Fruit fly (Drosophila melanogaster): ENCODE results near the gene rdgC.
A peak's percentile ranks its signal among the peaks of the same experiment; 100 is the strongest.

Gene rdgC

dm6 chr3L:20299110-20299509, 51.2 kb downstream of the rdgC start, which contains the start of gene SCCRO4:
SCCRO4 (plus strand) TSS chr3L:20299410.
- TF ChIP-seq CG12605 (GFP tag; IDR thresholded peaks at IDR 0.05) (no peak), D1 (tag; optimal IDR thresholded peaks at IDR 0.05) (no peak)

DNA sequence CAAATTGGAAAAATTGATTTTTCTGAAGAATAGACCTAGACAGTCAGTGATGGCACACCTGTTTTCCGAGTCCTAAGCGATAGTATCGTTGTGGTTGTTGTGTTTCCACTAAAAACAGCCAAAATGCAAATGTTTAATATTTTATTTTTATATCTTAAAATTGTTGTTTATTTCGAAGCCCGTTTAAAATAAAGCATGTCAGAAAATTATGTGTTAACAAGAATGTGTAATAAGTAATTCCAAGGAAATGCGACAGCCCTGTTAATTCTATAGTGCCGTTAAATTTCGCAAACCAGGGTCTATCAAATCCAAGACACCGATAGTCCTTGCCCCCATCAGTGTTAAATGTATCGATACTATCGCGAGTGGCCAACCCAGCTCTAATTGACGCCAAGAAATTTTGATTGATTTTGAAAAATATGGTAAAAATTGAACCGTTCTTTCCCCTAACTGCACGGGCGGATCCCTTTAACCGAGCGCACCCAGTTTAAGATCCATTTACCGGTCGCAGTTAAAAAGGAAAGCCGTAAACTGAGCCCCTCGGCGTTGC, 54.3 kb downstream of the rdgC start, which contains the start of gene Pex23:
Gene Pex23, minus strand, starts transcription at position 61 of the 550 bp plus-strand sequence.
- TF ChIP-seq CG12605 (GFP tag; IDR thresholded peaks at IDR 0.05) = peak; percentile 7; the same call in 1 of the 2 replicates
- peak; percentile 68 for TF ChIP-seq Ets98B (GFP tag; IDR thresholded peaks at IDR 0.05)
- peak; percentile 33 for TF ChIP-seq CG34367 (tag; optimal IDR thresholded peaks at IDR 0.05)
- TF ChIP-seq CG8301 (tag; optimal IDR thresholded peaks at IDR 0.05) = no peak
- peak; percentile 62 for TF ChIP-seq rn (GFP tag; IDR thresholded peaks at IDR 0.05)
- TF ChIP-seq Pif1B (GFP tag; optimal IDR thresholded peaks at IDR 0.05) = no peak
- peak; percentile 66 for TF ChIP-seq CG15710 (tag; optimal IDR thresholded peaks at IDR 0.05)
- peak; percentile 83 for TF ChIP-seq CG4496 (GFP tag; IDR thresholded peaks at IDR 0.05)
- peak; percentile 51; the same call in 1 of the 2 replicates for TF ChIP-seq CG10348 (GFP tag; IDR thresholded peaks at IDR 0.05)
- no peak for TF ChIP-seq EcR (GFP tag; optimal IDR thresholded peaks at IDR 0.05)
- TF ChIP-seq CG32121 (GFP tag; IDR thresholded peaks at IDR 0.05) = peak; percentile 49; the same call in 1 of the 2 replicates
- TF ChIP-seq CG17806 (tag; optimal IDR thresholded peaks at IDR 0.05) = peak; percentile 49
- TF ChIP-seq CG9948 (tag; optimal IDR thresholded peaks at IDR 0.05) = peak; percentile 44
- no peak for TF ChIP-seq CG13204 (GFP tag; optimal IDR thresholded peaks at IDR 0.05)
- TF ChIP-seq D1 (tag; optimal IDR thresholded peaks at IDR 0.05) = no peak
- TF ChIP-seq CG14655 (GFP tag; optimal IDR thresholded peaks at IDR 0.05) = no peak
- TF ChIP-seq CG8159 (tag; optimal IDR thresholded peaks at IDR 0.05) = peak; percentile 55
- TF ChIP-seq fd96Ca (GFP tag; IDR thresholded peaks at IDR 0.05) = peak; percentile 78
- peak; percentile 59 for TF ChIP-seq Snoo (tag; optimal IDR thresholded peaks at IDR 0.05)
- no peak for TF ChIP-seq gl (tag; optimal IDR thresholded peaks at IDR 0.05)
- no peak for TF ChIP-seq Pif1A (GFP tag; optimal IDR thresholded peaks at IDR 0.05)

dm6 chr3L:20306142-20306541, 58.3 kb downstream of the rdgC start, which contains the start of gene CG32225:
CG32225 (minus strand) TSS chr3L:20306283.
- TF ChIP-seq CG4496 (GFP tag; IDR thresholded peaks at IDR 0.05) (peak; percentile 37; the same call in 1 of the 3 replicates), CG14655 (GFP tag; optimal IDR thresholded peaks at IDR 0.05) (no peak)

DNA sequence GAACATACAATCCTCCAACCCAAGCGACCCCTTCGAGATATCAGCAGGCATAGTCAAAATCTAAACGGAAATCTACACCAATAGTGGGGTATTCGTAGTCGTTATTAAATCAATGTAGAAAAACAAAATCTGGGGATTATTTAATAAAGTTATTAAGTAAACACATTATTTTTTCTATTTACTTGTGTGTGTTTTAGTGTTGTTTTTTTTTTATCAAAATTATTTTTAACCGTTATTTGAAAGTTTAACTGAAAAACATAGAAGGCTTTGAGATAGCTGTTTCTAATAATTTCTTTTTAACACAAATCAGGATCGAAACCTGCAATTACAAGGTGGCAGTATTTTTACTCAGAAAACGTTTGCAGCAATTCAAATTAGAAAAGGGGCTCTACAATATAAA, 61.5 kb downstream of the rdgC start, which contains the start of gene polo:
Gene polo, plus strand, starts transcription at position 301 of the 400 bp plus-strand sequence.
- TF ChIP-seq Ets98B (GFP tag; IDR thresholded peaks at IDR 0.05) (no peak), CG10348 (GFP tag; IDR thresholded peaks at IDR 0.05) (no peak), CG34367 (tag; optimal IDR thresholded peaks at IDR 0.05) (no peak), CG15710 (tag; optimal IDR thresholded peaks at IDR 0.05) (no peak), rn (GFP tag; IDR thresholded peaks at IDR 0.05) (no peak), EcR (GFP tag; optimal IDR thresholded peaks at IDR 0.05) (no peak), CG13204 (GFP tag; optimal IDR thresholded peaks at IDR 0.05) (no peak)

dm6 chr3L:20309758-20310733, 62.2 kb downstream of the rdgC start:
- no peak for TF ChIP-seq CG14655 (GFP tag; optimal IDR thresholded peaks at IDR 0.05)
- no peak for TF ChIP-seq CG34367 (tag; optimal IDR thresholded peaks at IDR 0.05)
- no peak for TF ChIP-seq EcR (GFP tag; optimal IDR thresholded peaks at IDR 0.05)
- TF ChIP-seq Ets98B (GFP tag; IDR thresholded peaks at IDR 0.05) = no peak
- TF ChIP-seq CG15710 (tag; optimal IDR thresholded peaks at IDR 0.05) = no peak
- TF ChIP-seq CG17806 (tag; optimal IDR thresholded peaks at IDR 0.05) = no peak
- no peak for TF ChIP-seq CG8301 (tag; optimal IDR thresholded peaks at IDR 0.05)
- no peak for TF ChIP-seq D1 (tag; optimal IDR thresholded peaks at IDR 0.05)
- TF ChIP-seq Pif1A (GFP tag; optimal IDR thresholded peaks at IDR 0.05) = no peak
- TF ChIP-seq CG4496 (GFP tag; IDR thresholded peaks at IDR 0.05) = no peak

DNA sequence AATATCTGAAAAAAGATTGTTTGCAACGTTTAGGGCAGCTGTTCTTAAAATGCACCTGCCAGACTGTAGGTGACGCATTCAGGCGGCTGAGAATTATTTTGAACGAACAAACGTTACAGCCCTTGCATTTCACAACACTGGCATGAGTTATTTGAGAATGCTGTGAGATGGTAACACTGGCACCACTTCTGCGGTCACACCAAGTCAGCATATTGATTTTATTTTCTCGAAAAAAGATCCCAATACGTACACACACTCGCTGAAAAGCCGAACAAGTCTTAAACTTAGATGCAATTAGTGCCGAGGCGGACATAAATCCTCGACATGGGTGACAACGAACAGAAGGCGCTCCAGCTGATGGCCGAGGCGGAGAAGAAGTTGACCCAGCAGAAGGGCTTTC, 65.6 kb downstream of the rdgC start, which contains the start of gene alphaSnap:
Gene alphaSnap, plus strand, starts transcription at position 164 of the 400 bp plus-strand sequence.
- TF ChIP-seq CG12605 (GFP tag; IDR thresholded peaks at IDR 0.05) = no peak
- TF ChIP-seq CG8301 (tag; optimal IDR thresholded peaks at IDR 0.05) = no peak
- TF ChIP-seq CG34367 (tag; optimal IDR thresholded peaks at IDR 0.05) = peak; percentile 19
